Fruit fly (Drosophila melanogaster): ENCODE measurements around the gene eag.

Gene eag

DNA sequence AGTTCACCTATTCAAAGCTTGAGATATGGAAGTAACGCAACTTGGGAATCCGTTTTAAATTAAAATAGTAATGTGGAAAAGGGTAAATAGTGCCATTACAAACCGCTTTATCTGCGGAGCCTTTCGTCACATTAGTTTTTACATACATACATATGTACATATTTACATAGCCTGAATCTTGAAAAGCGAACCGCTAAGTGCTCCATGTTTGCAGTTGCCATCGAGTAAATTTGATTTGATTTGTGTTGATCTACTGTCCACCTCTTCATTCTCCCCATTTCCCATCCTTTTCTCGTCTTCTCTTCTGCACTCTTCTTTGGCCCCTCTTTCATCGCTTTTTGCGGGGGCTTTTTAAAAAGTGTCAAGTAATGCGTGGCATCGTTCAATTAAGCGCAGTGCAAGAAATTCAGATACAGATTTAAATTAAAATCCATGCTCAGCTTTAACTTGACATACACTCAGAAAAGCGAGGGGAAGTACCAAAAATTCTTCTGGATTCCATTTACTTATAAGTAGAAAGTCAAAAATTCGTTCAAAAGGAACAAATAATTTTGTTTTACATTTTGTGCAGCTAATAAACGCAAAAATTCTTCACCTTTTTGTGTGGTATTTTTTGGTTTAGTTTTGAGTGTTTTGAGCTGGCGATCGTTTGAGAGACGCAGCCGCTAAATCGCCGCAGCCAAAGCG lies 87.9 kb downstream of the eag start (continued):
- TF ChIP-seq CG11696 (GFP tag; IDR thresholded peaks at IDR 0.05) (0 out of 2 replicates have a peak, but pooled peaks have one; percentile 22), Dip3 (GFP tag; optimal IDR thresholded peaks at IDR 0.05) (peak; percentile 15), Med (GFP tag) (peak; percentile 96), sc (optimal IDR thresholded peaks at IDR 0.05) (no peak), sc (GFP tag; optimal IDR thresholded peaks at IDR 0.05) (peak; percentile 90), H15 (GFP tag; IDR thresholded peaks at IDR 0.05) (no peak), CG6854 (GFP tag; optimal IDR thresholded peaks at IDR 0.05) (peak; percentile 67), TFAM (GFP tag; optimal IDR thresholded peaks at IDR 0.05) (peak; percentile 32), Spps (tag; optimal IDR thresholded peaks at IDR 0.05) (peak; percentile 59), CG10959 (GFP tag; IDR thresholded peaks at IDR 0.05) (peak; percentile 40; the same call in 1 of the 2 replicates), vfl (GFP tag; optimal IDR thresholded peaks at IDR 0.05) (no peak), CG17361 (GFP tag; IDR thresholded peaks at IDR 0.05) (peak; percentile 57; the same call in 2 of the 3 replicates), pho (GFP tag; optimal IDR thresholded peaks at IDR 0.05) (peak; percentile 73), CG3838 (GFP tag; optimal IDR thresholded peaks at IDR 0.05) (peak; percentile 78), abd-A (tag; optimal IDR thresholded peaks at IDR 0.05) (no peak), Mad (GFP tag; optimal IDR thresholded peaks at IDR 0.05) (peak; percentile 58), sna (GFP tag; IDR thresholded peaks at IDR 0.05; ENCODE audit: partially characterized antibody) (no peak), gcm2 (GFP tag; optimal IDR thresholded peaks at IDR 0.05) (peak; percentile 72), twi (tag; optimal IDR thresholded peaks at IDR 0.05) (no peak), vvl (GFP tag; IDR thresholded peaks at IDR 0.05) (peak; percentile 84), CG34422 (GFP tag; IDR thresholded peaks at IDR 0.05) (peak; percentile 36; the same call in 1 of the 3 replicates), grn (GFP tag; optimal IDR thresholded peaks at IDR 0.05) (peak; percentile 86), trh (GFP tag; optimal IDR thresholded peaks at IDR 0.05) (peak; percentile 67), zfh1 (GFP tag; IDR thresholded peaks at IDR 0.05) (peak; percentile 74), NK7.1 (GFP tag; optimal IDR thresholded peaks at IDR 0.05) (peak; percentile 65), HLHmδ (GFP tag; optimal IDR thresholded peaks at IDR 0.05) (peak; percentile 91), Mrtf (GFP tag; IDR thresholded peaks at IDR 0.05) (peak; percentile 47; the same call in 2 of the 3 replicates), Sox102F (GFP tag; optimal IDR thresholded peaks at IDR 0.05) (peak; percentile 74), CG1603 (tag; optimal IDR thresholded peaks at IDR 0.05) (peak; percentile 88), CG11695 (GFP tag; IDR thresholded peaks at IDR 0.05) (peak; percentile 72), Dll (GFP tag; IDR thresholded peaks at IDR 0.05; ENCODE audit: partially characterized antibody) (no peak), sr (GFP tag; IDR thresholded peaks at IDR 0.05) (peak; percentile 93), CG7271 (tag; optimal IDR thresholded peaks at IDR 0.05) (peak; percentile 68), peb (GFP tag; IDR thresholded peaks at IDR 0.05) (peak; percentile 55), scrt (GFP tag; optimal IDR thresholded peaks at IDR 0.05) (peak; percentile 69), Atf3 (GFP tag; optimal IDR thresholded peaks at IDR 0.05) (peak; percentile 58), onecut (GFP tag; IDR thresholded peaks at IDR 0.05) (peak; percentile 85), tap (tag; optimal IDR thresholded peaks at IDR 0.05) (peak; percentile 85), Abd-B (GFP tag; optimal IDR thresholded peaks at IDR 0.05) (no peak), CG14710 (tag; optimal IDR thresholded peaks at IDR 0.05) (peak; percentile 74), Lhr (GFP tag; optimal IDR thresholded peaks at IDR 0.05) (peak; percentile 83), pros (GFP tag; optimal IDR thresholded peaks at IDR 0.05) (no peak), Ptx1 (GFP tag; IDR thresholded peaks at IDR 0.05) (no peak), sens (GFP tag) (peak; percentile 98), ab (GFP tag; optimal IDR thresholded peaks at IDR 0.05) (peak; percentile 23), Sry-δ (GFP tag; optimal IDR thresholded peaks at IDR 0.05) (peak; percentile 42), CG8478 (optimal IDR thresholded peaks at IDR 0.05) (no peak), Hr51 (GFP tag; optimal IDR thresholded peaks at IDR 0.05) (peak; percentile 52 to 57), crp (GFP tag; optimal IDR thresholded peaks at IDR 0.05) (peak in 1 of 2 experiments; percentile 46), Dek (tag; optimal IDR thresholded peaks at IDR 0.05) (peak; percentile 52)
